Worm (Caenorhabditis elegans): ENCODE data around the gene Y116F11B.7.

DNA sequence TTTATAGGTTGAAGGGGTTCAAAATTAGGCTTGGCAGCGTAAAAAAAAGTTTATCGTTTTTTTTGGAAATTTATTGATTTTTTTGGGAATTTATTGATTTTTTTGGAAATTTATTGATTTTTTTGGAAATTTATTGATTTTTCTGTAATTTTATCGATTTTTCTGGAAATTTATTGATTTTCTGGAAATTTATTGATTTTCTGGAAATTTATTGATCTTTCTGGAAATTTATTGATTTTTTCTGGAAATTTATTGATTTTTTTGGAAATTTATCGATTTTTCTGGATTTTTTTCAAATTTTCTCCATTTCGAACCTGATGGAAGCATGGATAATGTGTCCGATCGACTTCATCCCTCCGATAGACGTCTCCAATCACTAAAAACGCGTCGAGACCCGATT, 56.7 kb downstream of the Y116F11B.7 start:
- TF ChIP-seq sma-3 (GFP tag; optimal IDR thresholded peaks at IDR 0.05), result no peak
- no peak for TF ChIP-seq lin-39 (tag; optimal IDR thresholded peaks at IDR 0.05)
- no peak for TF ChIP-seq F13H6.1 (tag; optimal IDR thresholded peaks at IDR 0.05)
- no peak for TF ChIP-seq ZK546.5 (tag; optimal IDR thresholded peaks at IDR 0.05)
- no peak for TF ChIP-seq unc-62 (GFP tag; optimal IDR thresholded peaks at IDR 0.05)
- no peak for TF ChIP-seq lin-13 (GFP tag; optimal IDR thresholded peaks at IDR 0.05)
- no peak for TF ChIP-seq unc-55 (GFP tag; optimal IDR thresholded peaks at IDR 0.05)
- no peak for TF ChIP-seq nhr-25 (tag; optimal IDR thresholded peaks at IDR 0.05)
- no peak for TF ChIP-seq blmp-1 (tag; optimal IDR thresholded peaks at IDR 0.05; ENCODE audit: insufficient read depth)

Data from whole organism, L2 larva.